Fruit fly (Drosophila melanogaster) whole organism, embryonic: ENCODE measurements around the gene dmrt11E.
A peak's percentile ranks its signal among the peaks of the same experiment; 100 is the strongest.

Source experiments
- CG10959 ChIP-seq: fragments of 200-800 bp; sonication (Bioruptor generic); IDR thresholded peaks from 2 replicates; pipeline ENCODE4 v1.3.6; 2022; ENCODE audit warnings: missing biosample characterization, missing genetic modification characterization
- CG11695 ChIP-seq: fragments of 200-800 bp; sonication (Bioruptor generic); IDR thresholded peaks from 3 replicates; pipeline ENCODE4 v1.3.6; 2022; ENCODE audit warnings: missing biosample characterization, missing genetic modification characterization
- CG12104 ChIP-seq: fragments of 200-800 bp; sonication (Bioruptor generic); optimal IDR thresholded peaks from 3 replicates; lab custom pipeline; 2016; ENCODE audit warnings: missing biosample characterization, missing genetic modification characterization
- CG12236 ChIP-seq: fragments of 200-800 bp; sonication (Bioruptor generic); optimal IDR thresholded peaks from 2 replicates; lab custom pipeline; 2016; ENCODE audit warnings: missing biosample characterization, missing genetic modification characterization
- CG12659 ChIP-seq: fragments of 200-800 bp; sonication (Bioruptor generic); optimal IDR thresholded peaks from 3 replicates; lab custom pipeline; 2017; ENCODE audit warnings: mild to moderate bottlenecking, missing biosample characterization, missing genetic modification reagents, missing genetic modification characterization
- CG13775 ChIP-seq: fragments of 200-800 bp; sonication (Bioruptor generic); optimal IDR thresholded peaks from 3 replicates; lab custom pipeline; 2017; ENCODE audit warnings: missing biosample characterization, mild to moderate bottlenecking, missing genetic modification characterization
- CG14441 ChIP-seq: fragments of 200-800 bp; sonication (Bioruptor generic); IDR thresholded peaks from 2 replicates; pipeline ENCODE4 v1.3.6; 2022; ENCODE audit warnings: missing biosample characterization, missing genetic modification characterization
- CG15269 ChIP-seq: fragments of 200-800 bp; sonication (Bioruptor generic); optimal IDR thresholded peaks from 2 replicates; lab custom pipeline; 2018; ENCODE audit warnings: missing biosample characterization, mild to moderate bottlenecking, missing genetic modification characterization, moderate library complexity
- CG15514 ChIP-seq: fragments of 200-800 bp; sonication (Bioruptor generic); optimal IDR thresholded peaks from 3 replicates; lab custom pipeline; 2017; ENCODE audit warnings: missing biosample characterization, missing genetic modification characterization, mild to moderate bottlenecking, moderate library complexity, missing genetic modification reagents
- CG15601 ChIP-seq: fragments of 200-800 bp; sonication (Bioruptor generic); optimal IDR thresholded peaks from 3 replicates; lab custom pipeline; 2019; ENCODE audit warnings: missing biosample characterization, mild to moderate bottlenecking, missing genetic modification characterization, moderate library complexity
- CG17385 ChIP-seq: fragments of 200-800 bp; sonication (Bioruptor generic); optimal IDR thresholded peaks from 3 replicates; lab custom pipeline; 2018; ENCODE audit warnings: missing biosample characterization, mild to moderate bottlenecking, missing genetic modification characterization
- CG2712 ChIP-seq: fragments of 200-800 bp; optimal IDR thresholded peaks from 3 replicates; lab custom pipeline; 2019; ENCODE audit warnings: missing biosample characterization, mild to moderate bottlenecking, missing genetic modification characterization, moderate library complexity
- CG32772 ChIP-seq: fragments of 200-800 bp; sonication (Bioruptor generic); IDR thresholded peaks from 2 replicates; pipeline ENCODE4 v1.3.6; 2022; ENCODE audit warnings: missing biosample characterization, missing genetic modification characterization
- CG6254 ChIP-seq: fragments of 200-800 bp; sonication (Bioruptor generic); optimal IDR thresholded peaks from 3 replicates; lab custom pipeline; 2017; ENCODE audit warnings: mild to moderate bottlenecking, missing biosample characterization, missing genetic modification reagents, missing genetic modification characterization
- CG6683 ChIP-seq: fragments of 200-800 bp; sonication (Bioruptor generic); optimal IDR thresholded peaks from 2 replicates; lab custom pipeline; 2017; ENCODE audit warnings: missing biosample characterization, mild to moderate bottlenecking, missing genetic modification characterization, missing genetic modification reagents
- CG6765 ChIP-seq: fragments of 200-800 bp; sonication (Bioruptor generic); optimal IDR thresholded peaks from 3 replicates; lab custom pipeline; 2017; ENCODE audit warnings: missing biosample characterization, mild to moderate bottlenecking, missing genetic modification characterization
- CG7556 ChIP-seq: fragments of 200-800 bp; sonication (Bioruptor generic); optimal IDR thresholded peaks from 2 replicates; lab custom pipeline; 2017; ENCODE audit warnings: missing biosample characterization, mild to moderate bottlenecking, missing genetic modification characterization
- CG8924 ChIP-seq: fragments of 200-800 bp; optimal IDR thresholded peaks from 3 replicates; lab custom pipeline; 2019; ENCODE audit warnings: missing biosample characterization, mild to moderate bottlenecking, missing genetic modification characterization, moderate library complexity
- CG9437 ChIP-seq: fragments of 200-800 bp; sonication (Bioruptor generic); optimal IDR thresholded peaks from 2 replicates; lab custom pipeline; 2018; ENCODE audit warnings: missing biosample characterization, mild to moderate bottlenecking, missing genetic modification characterization
- Dp ChIP-seq: fragments of 200-800 bp; sonication (Bioruptor generic); optimal IDR thresholded peaks from 2 replicates; lab custom pipeline; 2018; ENCODE audit warnings: missing biosample characterization, mild to moderate bottlenecking, missing genetic modification characterization, moderate library complexity
- Eip74EF ChIP-seq, 2 experiments: fragments of 200-800 bp in 1 of 2; fragments of >200 bp in 1 of 2; sonication (Bioruptor generic) in 1 of 2; optimal IDR thresholded peaks; 2 replicates each; lab custom pipeline; 2017 to 2019; ENCODE audit warnings: missing biosample characterization in 2 of 2, missing genetic modification characterization in 2 of 2, mild to moderate bottlenecking in 1 of 2, moderate library complexity in 1 of 2
- NFAT ChIP-seq: fragments of 200-800 bp; sonication (Bioruptor generic); IDR thresholded peaks from 2 replicates; pipeline ENCODE4 v1.3.6; 2022; ENCODE audit warnings: missing biosample characterization, missing genetic modification characterization
- Neu2 ChIP-seq: fragments of 200-800 bp; sonication (Bioruptor generic); optimal IDR thresholded peaks from 3 replicates; lab custom pipeline; 2016; ENCODE audit warnings: missing biosample characterization, missing genetic modification characterization, borderline replicate concordance
- Optix ChIP-seq: fragments of 200-800 bp; sonication (Bioruptor generic); IDR thresholded peaks from 3 replicates; pipeline ENCODE4 v1.3.6; 2022; ENCODE audit warnings: missing biosample characterization, missing genetic modification characterization
- Ravus ChIP-seq: fragments of 200-800 bp; sonication (Bioruptor generic); IDR thresholded peaks from 2 replicates; pipeline ENCODE4 v1.3.6; 2022; ENCODE audit warnings: missing biosample characterization, missing genetic modification characterization
- Six4 ChIP-seq: fragments of 200-800 bp; sonication (Bioruptor generic); optimal IDR thresholded peaks from 2 replicates; lab custom pipeline; 2016; ENCODE audit warnings: missing biosample characterization, missing genetic modification characterization
- Sox102F ChIP-seq: fragments of 200-800 bp; sonication (Bioruptor generic); optimal IDR thresholded peaks from 2 replicates; lab custom pipeline; 2018; ENCODE audit warnings: missing biosample characterization, mild to moderate bottlenecking, missing genetic modification characterization, moderate library complexity
- Stat92E ChIP-seq, 3 experiments: fragments of >200 bp in 2 of 3; fragments of 200-800 bp in 1 of 3; sonication (Bioruptor generic) in 1 of 3; optimal IDR thresholded peaks; 2 replicates each; lab custom pipeline; 2017 to 2019; ENCODE audit warnings: missing biosample characterization in 3 of 3, missing genetic modification characterization in 3 of 3, mild to moderate bottlenecking in 1 of 3, moderate library complexity in 1 of 3
- bigmax ChIP-seq: fragments of 200-800 bp; sonication (Bioruptor generic); optimal IDR thresholded peaks from 2 replicates; lab custom pipeline; 2018; ENCODE audit warnings: missing biosample characterization, mild to moderate bottlenecking, missing genetic modification characterization
- cato ChIP-seq: fragments of 200-800 bp; sonication (Bioruptor generic); optimal IDR thresholded peaks from 2 replicates; lab custom pipeline; 2016; ENCODE audit warnings: missing biosample characterization, missing genetic modification characterization, borderline replicate concordance
- croc ChIP-seq: fragments of 200-800 bp; sonication (Bioruptor generic); conservative IDR thresholded peaks from 3 replicates; pipeline ENCODE4 v1.3.6; 2022; ENCODE audit warnings: missing biosample characterization, missing genetic modification characterization
- disco-r ChIP-seq: fragments of 200-800 bp; sonication (Bioruptor generic); optimal IDR thresholded peaks from 2 replicates; lab custom pipeline; 2016; ENCODE audit warnings: missing biosample characterization, missing genetic modification characterization
- esg ChIP-seq: fragments of 200-800 bp; sonication (Bioruptor generic); conservative IDR thresholded peaks from 2 replicates; pipeline ENCODE4 v1.3.6; 2022; ENCODE audit warnings: missing biosample characterization, missing genetic modification characterization
- fu2 ChIP-seq: fragments of 200-800 bp; sonication (Bioruptor generic); optimal IDR thresholded peaks from 2 replicates; lab custom pipeline; 2016; ENCODE audit warnings: missing biosample characterization, missing genetic modification characterization
- gcm ChIP-seq: fragments of 200-800 bp; sonication (Bioruptor generic); optimal IDR thresholded peaks from 2 replicates; lab custom pipeline; 2019; ENCODE audit warnings: missing biosample characterization, mild to moderate bottlenecking, missing genetic modification characterization, moderate library complexity
- gsb-n ChIP-seq: fragments of 200-800 bp; sonication (Bioruptor generic); optimal IDR thresholded peaks from 3 replicates; lab custom pipeline; 2018; ENCODE audit warnings: missing biosample characterization, mild to moderate bottlenecking, missing genetic modification characterization
- hkb ChIP-seq, 2 experiments: fragments of 200-800 bp in 1 of 2; fragments of >200 bp in 1 of 2; sonication (Bioruptor generic) in 1 of 2; IDR thresholded peaks in 1 of 2; optimal IDR thresholded peaks in 1 of 2; 2 replicates each; pipeline versions ENCODE4 v1.3.6 to Lab custom; 2017 to 2022; ENCODE audit warnings: missing biosample characterization in 1 of 2, missing genetic modification characterization in 1 of 2
- jing ChIP-seq: fragments of 200-800 bp; sonication (Bioruptor generic); optimal IDR thresholded peaks from 2 replicates; lab custom pipeline; 2018; ENCODE audit warnings: missing biosample characterization, mild to moderate bottlenecking, missing genetic modification characterization
- ken ChIP-seq: fragments of 200-800 bp; sonication (Bioruptor generic); IDR thresholded peaks from 3 replicates; pipeline ENCODE4 v1.3.6; 2022; ENCODE audit warnings: missing biosample characterization, missing genetic modification characterization
- kni ChIP-seq: fragments of 200-800 bp; sonication (Bioruptor generic); optimal IDR thresholded peaks from 3 replicates; lab custom pipeline; 2017; ENCODE audit warnings: mild to moderate bottlenecking, missing biosample characterization, missing genetic modification reagents, missing genetic modification characterization
- lab ChIP-seq: fragments of 200-800 bp; sonication (Bioruptor generic); optimal IDR thresholded peaks from 3 replicates; lab custom pipeline; 2017; ENCODE audit warnings: missing biosample characterization, missing genetic modification characterization, mild to moderate bottlenecking, moderate library complexity, missing genetic modification reagents
- nmo ChIP-seq: fragments of 200-800 bp; sonication (Bioruptor generic); optimal IDR thresholded peaks from 2 replicates; lab custom pipeline; 2018; ENCODE audit warnings: missing biosample characterization, mild to moderate bottlenecking, missing genetic modification characterization, moderate library complexity
- pros ChIP-seq: fragments of 200-800 bp; sonication (Bioruptor generic); optimal IDR thresholded peaks from 3 replicates; lab custom pipeline; 2019; ENCODE audit warnings: missing biosample characterization, mild to moderate bottlenecking, missing genetic modification characterization, moderate library complexity
- ranshi ChIP-seq: fragments of 200-800 bp; sonication (Bioruptor generic); IDR thresholded peaks from 2 replicates; pipeline ENCODE4 v1.3.6; 2022; ENCODE audit warnings: missing biosample characterization, missing genetic modification characterization
- stc ChIP-seq: fragments of 200-800 bp; sonication (Bioruptor generic); IDR thresholded peaks from 2 replicates; pipeline ENCODE4 v1.3.6; 2022; ENCODE audit warnings: missing biosample characterization, missing genetic modification characterization
- sug ChIP-seq: fragments of 200-800 bp; optimal IDR thresholded peaks from 2 replicates; lab custom pipeline; 2019; ENCODE audit warnings: missing biosample characterization, mild to moderate bottlenecking, missing genetic modification characterization, moderate library complexity
- vvl ChIP-seq: fragments of 200-800 bp; sonication (Bioruptor generic); IDR thresholded peaks from 2 replicates; pipeline ENCODE4 v1.3.6; 2022; ENCODE audit warnings: missing biosample characterization, missing genetic modification characterization
- wdn ChIP-seq: fragments of 200-800 bp; sonication (Bioruptor generic); IDR thresholded peaks from 2 replicates; pipeline ENCODE4 v1.3.6; 2022; ENCODE audit warnings: missing biosample characterization, missing genetic modification characterization
- zen2 ChIP-seq: fragments of 200-800 bp; sonication (Bioruptor generic); IDR thresholded peaks from 3 replicates; pipeline ENCODE4 v1.3.6; 2022; ENCODE audit warnings: missing biosample characterization, missing genetic modification characterization; ENCODE audit not compliant: partially characterized antibody

Gene dmrt11E

dm6 chrX:13368149-13368548 is at the start of gene dmrt11E (continued):
- TF ChIP-seq Stat92E (GFP tag; optimal IDR thresholded peaks at IDR 0.05; lab: Kevin White, UChicago) (no peak), CG32772 (peak; percentile 58; the same call in 1 of the 2 replicates), CG15269 (tag; lab: Kevin White, UChicago) (peak; percentile 55), hkb (optimal IDR thresholded peaks at IDR 0.05; lab: Kevin White, UChicago) (no peak), hkb (GFP tag; IDR thresholded peaks at IDR 0.05; lab: Robert Waterston, UW) (peak; percentile 54; the same call in 1 of the 2 replicates), gcm (peak; percentile 59), sug (tag; lab: Kevin White, UChicago) (no peak), cato (GFP tag; lab: Kevin White, UChicago) (no peak), pros (GFP tag; lab: Kevin White, UChicago) (no peak), Dp (GFP tag; lab: Kevin White, UChicago) (no peak), ranshi (peak; percentile 49; the same call in 1 of the 2 replicates), CG8924 (tag; lab: Kevin White, UChicago) (peak; percentile 80), nmo (GFP tag; lab: Kevin White, UChicago) (peak; percentile 79), NFAT (GFP tag; lab: Robert Waterston, UW) (no peak), CG14441 (GFP tag; lab: Robert Waterston, UW) (no peak), Optix (no peak), kni (GFP tag; lab: Kevin White, UChicago) (no peak), disco-r (GFP tag; lab: Kevin White, UChicago) (no peak), wdn (GFP tag; lab: Robert Waterston, UW) (no peak), lab (GFP tag; lab: Kevin White, UChicago) (no peak), CG2712 (tag; lab: Kevin White, UChicago) (peak; percentile 86), CG11695 (peak; percentile 54; the same call in 2 of the 3 replicates), CG12659 (GFP tag; lab: Kevin White, UChicago) (peak; percentile 20), CG15514 (GFP tag; lab: Kevin White, UChicago) (no peak), zen2 (GFP tag; lab: Robert Waterston, UW) (no peak), bigmax (GFP tag; lab: Kevin White, UChicago) (no peak), CG7556 (GFP tag; lab: Kevin White, UChicago) (peak; percentile 36), CG6683 (GFP tag; lab: Kevin White, UChicago) (no peak), CG6254 (GFP tag; lab: Kevin White, UChicago) (peak; percentile 49), CG10959 (peak; percentile 72), Ravus (no peak), Six4 (peak; percentile 38), CG12104 (peak; percentile 28), vvl (peak; percentile 88), CG13775 (peak; percentile 18), Neu2 (GFP tag; lab: Kevin White, UChicago) (no peak), esg (GFP tag; lab: Robert Waterston, UW) (peak; percentile 45), stc (GFP tag; lab: Robert Waterston, UW) (peak; percentile 29; the same call in 1 of the 2 replicates), CG17385 (peak; percentile 43), gsb-n (tag; lab: Kevin White, UChicago) (peak; percentile 70), CG6765 (GFP tag; lab: Kevin White, UChicago) (no peak), CG9437 (peak; percentile 9), jing (peak; percentile 44), ken (GFP tag; lab: Robert Waterston, UW) (peak; percentile 59; the same call in 1 of the 3 replicates), Sox102F (peak; percentile 76), Eip74EF (GFP tag; optimal IDR thresholded peaks at IDR 0.05; lab: Kevin White, UChicago) (peak in 1 of 2 experiments; percentile 41), croc (GFP tag; lab: Robert Waterston, UW) (peak; percentile 72), fu2 (GFP tag; lab: Kevin White, UChicago) (no peak), CG12236 (no peak), CG15601 (tag; lab: Kevin White, UChicago) (peak; percentile 59)
